Worm (Caenorhabditis elegans) whole organism, young adult: ENCODE measurements around the gene Y45F10D.2.

Experiments
- C06A6.2 ChIP-seq: fragments of 200-800 bp; sonication (Bioruptor generic); conservative IDR thresholded peaks from 2 replicates; pipeline ENCODE4 v1.3.6; 2022; ENCODE audit warnings: missing genetic modification characterization, missing compliant biosample characterization
- D2030.7 ChIP-seq: fragments of 200-800 bp; sonication (Bioruptor generic); IDR thresholded peaks from 2 replicates; pipeline ENCODE4 v1.3.6; 2022; ENCODE audit warnings: missing genetic modification reagents, missing genetic modification characterization, missing compliant biosample characterization
- F23B12.7 ChIP-seq: sonication (generic microtip); optimal IDR thresholded peaks from 2 replicates; lab custom pipeline; 2017; ENCODE audit warnings: missing genetic modification characterization, mild to moderate bottlenecking, missing compliant biosample characterization, antibody characterized with exemption, moderate library complexity; ENCODE audit not compliant: insufficient read depth
- F37B4.10 ChIP-seq: fragments of 200-800 bp; sonication (Bioruptor generic); IDR thresholded peaks from 2 replicates; pipeline ENCODE4 v1.3.6; 2022; ENCODE audit warnings: missing genetic modification characterization, missing compliant biosample characterization
- F39B2.1 ChIP-seq: fragments of 200-800 bp; sonication (Bioruptor generic); IDR thresholded peaks from 2 replicates; pipeline ENCODE4 v1.3.6; 2022; ENCODE audit warnings: missing genetic modification reagents, missing genetic modification characterization, missing compliant biosample characterization
- F55B11.4 ChIP-seq: sonication (generic microtip); optimal IDR thresholded peaks from 2 replicates; lab custom pipeline; 2016; ENCODE audit warnings: missing compliant biosample characterization, missing genetic modification characterization, borderline replicate concordance; ENCODE audit not compliant: insufficient read depth
- K11D2.4 ChIP-seq: fragments of 200-800 bp; sonication (Bioruptor generic); IDR thresholded peaks from 2 replicates; pipeline ENCODE4 v1.3.6; 2022; ENCODE audit warnings: missing genetic modification reagents, missing genetic modification characterization, missing compliant biosample characterization
- K12H6.12 ChIP-seq: fragments of 200-800 bp; sonication (Bioruptor generic); optimal IDR thresholded peaks from 2 replicates; lab custom pipeline; 2018; ENCODE audit warnings: mild to moderate bottlenecking, missing genetic modification characterization, missing compliant biosample characterization
- T26A5.8 ChIP-seq: sonication (generic microtip); optimal IDR thresholded peaks from 2 replicates; lab custom pipeline; 2016; ENCODE audit warnings: missing genetic modification characterization, missing compliant biosample characterization
- Y53F4B.3 ChIP-seq: fragments of 200-800 bp; sonication (Bioruptor generic); IDR thresholded peaks from 2 replicates; pipeline ENCODE4 v1.3.6; 2022; ENCODE audit warnings: missing genetic modification reagents, missing genetic modification characterization, missing compliant biosample characterization
- Y53G8AR.9 ChIP-seq: fragments of 200-800 bp; sonication (Bioruptor generic); conservative IDR thresholded peaks from 2 replicates; pipeline ENCODE4 v1.3.6; 2022; ENCODE audit warnings: missing genetic modification reagents, missing genetic modification characterization, missing compliant biosample characterization
- Y79H2A.3 ChIP-seq: fragments of 200-800 bp; sonication (Bioruptor generic); conservative IDR thresholded peaks from 2 replicates; pipeline ENCODE4 v1.3.6; 2022; ENCODE audit warnings: missing genetic modification reagents, missing genetic modification characterization, missing compliant biosample characterization
- Y95B8A.8 ChIP-seq: fragments of 200-800 bp; sonication (Bioruptor generic); IDR thresholded peaks from 2 replicates; pipeline ENCODE4 v1.3.6; 2022; ENCODE audit warnings: missing genetic modification reagents, missing genetic modification characterization, missing compliant biosample characterization
- akir-1 ChIP-seq: fragments of 200-800 bp; sonication (Bioruptor generic); optimal IDR thresholded peaks from 2 replicates; lab custom pipeline; 2018; ENCODE audit warnings: mild to moderate bottlenecking, missing genetic modification characterization, moderate library complexity, missing compliant biosample characterization
- attf-6 ChIP-seq: fragments of 200-800 bp; sonication (Bioruptor generic); IDR thresholded peaks from 2 replicates; pipeline ENCODE4 v1.3.6; 2022; ENCODE audit warnings: missing genetic modification reagents, missing genetic modification characterization, missing compliant biosample characterization
- ccch-3 ChIP-seq: fragments of 200-800 bp; sonication (Bioruptor generic); optimal IDR thresholded peaks from 2 replicates; lab custom pipeline; 2018; ENCODE audit warnings: mild to moderate bottlenecking, missing genetic modification characterization, missing compliant biosample characterization
- cebp-2 ChIP-seq: fragments of 200-800 bp; sonication (Bioruptor generic); IDR thresholded peaks from 2 replicates; pipeline ENCODE4 v1.3.6; 2022; ENCODE audit warnings: missing genetic modification characterization, missing compliant biosample characterization
- ceh-40 ChIP-seq: fragments of 200-800 bp; sonication (Bioruptor generic); IDR thresholded peaks from 2 replicates; pipeline ENCODE4 v1.3.6; 2022; ENCODE audit warnings: missing genetic modification characterization, missing compliant biosample characterization
- ceh-58 ChIP-seq: fragments of 200-800 bp; sonication (Bioruptor generic); IDR thresholded peaks from 2 replicates; pipeline ENCODE4 v1.3.6; 2022; ENCODE audit warnings: missing genetic modification characterization, missing compliant biosample characterization
- ceh-91 ChIP-seq: fragments of 200-800 bp; sonication (Bioruptor generic); IDR thresholded peaks from 2 replicates; pipeline ENCODE4 v1.3.6; 2022; ENCODE audit warnings: missing genetic modification reagents, missing genetic modification characterization, missing compliant biosample characterization
- dpff-1 ChIP-seq: sonication (generic microtip); optimal IDR thresholded peaks from 2 replicates; lab custom pipeline; 2017; ENCODE audit warnings: mild to moderate bottlenecking, missing genetic modification characterization, missing compliant biosample characterization
- dpl-1 ChIP-seq: fragments of 150-350 bp; optimal IDR thresholded peaks from 2 replicates; lab custom pipeline; 2014; ENCODE audit warnings: missing biosample characterization, missing genetic modification reagents, missing genetic modification characterization
- efl-1 ChIP-seq: fragments of 150-350 bp; optimal IDR thresholded peaks from 2 replicates; lab custom pipeline; 2014; ENCODE audit warnings: missing biosample characterization, missing genetic modification reagents, missing genetic modification characterization
- ekl-4 ChIP-seq: fragments of 200-800 bp; sonication (Bioruptor generic); IDR thresholded peaks from 2 replicates; pipeline ENCODE4 v1.3.6; 2022; ENCODE audit warnings: missing genetic modification reagents, missing genetic modification characterization, missing compliant biosample characterization
- hlh-26 ChIP-seq: fragments of 200-800 bp; sonication (Bioruptor generic); conservative IDR thresholded peaks from 2 replicates; pipeline ENCODE4 v1.3.6; 2022; ENCODE audit warnings: missing genetic modification reagents, missing genetic modification characterization, missing compliant biosample characterization
- lin-40 ChIP-seq: sonication (generic microtip); optimal IDR thresholded peaks from 2 replicates; lab custom pipeline; 2016; ENCODE audit warnings: missing genetic modification characterization, mild to moderate bottlenecking, missing compliant biosample characterization, missing genotype, missing genetic modification reagents
- lsy-27 ChIP-seq: sonication (generic microtip); optimal IDR thresholded peaks from 2 replicates; lab custom pipeline; 2017; ENCODE audit warnings: missing genetic modification characterization, mild to moderate bottlenecking, missing compliant biosample characterization, antibody characterized with exemption, missing genotype, borderline replicate concordance; ENCODE audit not compliant: insufficient read depth
- madf-8 ChIP-seq: fragments of 200-800 bp; sonication (Bioruptor generic); conservative IDR thresholded peaks from 2 replicates; pipeline ENCODE4 v1.3.6; 2022; ENCODE audit warnings: missing genetic modification reagents, missing genetic modification characterization, missing compliant biosample characterization
- mel-28 ChIP-seq: sonication (generic microtip); optimal IDR thresholded peaks from 2 replicates; lab custom pipeline; 2016; ENCODE audit warnings: borderline replicate concordance, mild to moderate bottlenecking, missing genetic modification characterization, missing compliant biosample characterization
- mes-4 ChIP-seq: sonication (generic microtip); optimal IDR thresholded peaks from 2 replicates; lab custom pipeline; 2016; ENCODE audit warnings: missing genotype, missing genetic modification characterization, missing compliant biosample characterization
- nhr-120 ChIP-seq: fragments of 200-800 bp; sonication (Bioruptor generic); IDR thresholded peaks from 2 replicates; pipeline ENCODE4 v1.3.6; 2022; ENCODE audit warnings: missing genetic modification characterization, missing compliant biosample characterization
- rpc-1 ChIP-seq, 2 experiments: fragments of 150-350 bp in 1 of 2; sonication (generic microtip) in 1 of 2; optimal IDR thresholded peaks; 2 replicates each; lab custom pipeline; 2014 to 2018; ENCODE audit warnings: missing biosample characterization in 1 of 2, missing genetic modification characterization in 1 of 2, missing genetic modification reagents in 1 of 2, missing genotype in 1 of 2
- sea-2 ChIP-seq: fragments of 200-800 bp; sonication (Bioruptor generic); IDR thresholded peaks from 2 replicates; pipeline ENCODE4 v1.3.6; 2022; ENCODE audit warnings: missing genetic modification characterization, missing compliant biosample characterization
- snpc-1.3 ChIP-seq: sonication (generic microtip); optimal IDR thresholded peaks from 2 replicates; lab custom pipeline; 2017; ENCODE audit warnings: missing genetic modification characterization, mild to moderate bottlenecking, missing compliant biosample characterization, antibody characterized with exemption, moderate library complexity, missing genotype, missing genetic modification reagents; ENCODE audit not compliant: insufficient read depth
- snpc-3.4 ChIP-seq: sonication (generic microtip); optimal IDR thresholded peaks from 2 replicates; lab custom pipeline; 2017; ENCODE audit warnings: missing genetic modification characterization, mild to moderate bottlenecking, missing compliant biosample characterization, antibody characterized with exemption, moderate library complexity, missing genotype, missing genetic modification reagents
- unc-62 ChIP-seq: fragments of 150-350 bp; optimal IDR thresholded peaks from 2 replicates; lab custom pipeline; 2014; ENCODE audit warnings: missing biosample characterization, missing genetic modification reagents, missing genetic modification characterization
- xnd-1 ChIP-seq: sonication (generic microtip); optimal IDR thresholded peaks from 2 replicates; lab custom pipeline; 2016; ENCODE audit warnings: missing genotype, missing genetic modification reagents, missing genetic modification characterization, missing compliant biosample characterization
- zim-3 ChIP-seq: sonication (generic microtip); optimal IDR thresholded peaks from 2 replicates; lab custom pipeline; 2017; ENCODE audit warnings: mild to moderate bottlenecking, missing genetic modification characterization, moderate library complexity, missing compliant biosample characterization
- ztf-22 ChIP-seq: fragments of 200-800 bp; sonication (Bioruptor generic); optimal IDR thresholded peaks from 2 replicates; lab custom pipeline; 2018; ENCODE audit warnings: mild to moderate bottlenecking, missing genetic modification characterization, moderate library complexity, missing compliant biosample characterization
- ztf-28 ChIP-seq: fragments of 200-800 bp; sonication (Bioruptor generic); IDR thresholded peaks from 2 replicates; pipeline ENCODE4 v1.3.6; 2022; ENCODE audit warnings: missing genetic modification reagents, missing genetic modification characterization, missing compliant biosample characterization

Gene Y45F10D.2

DNA sequence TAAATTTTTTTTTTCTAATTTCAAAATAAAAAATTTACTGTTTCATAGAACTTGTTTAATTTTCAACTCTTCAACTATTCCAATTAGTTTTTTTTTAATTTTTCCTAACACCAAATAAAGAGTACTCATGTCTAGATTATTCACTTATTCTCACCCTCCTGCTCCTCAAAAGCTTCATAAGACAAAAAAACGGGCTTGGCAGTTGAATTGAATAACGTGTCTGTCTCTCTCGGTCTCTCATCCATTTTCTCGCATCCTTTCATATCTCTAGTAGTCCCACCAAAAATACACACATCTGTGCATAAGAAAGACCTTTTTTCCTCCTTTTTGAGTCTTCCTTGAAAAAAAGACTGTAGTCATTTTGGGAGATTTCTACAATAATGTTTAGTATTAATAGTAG lies 11.0 kb downstream of the Y45F10D.2 start:
- TF ChIP-seq ceh-91 (GFP tag; lab: Robert Waterston, UW) (no peak), K11D2.4 (GFP tag; lab: Robert Waterston, UW) (no peak), nhr-120 (GFP tag; lab: Robert Waterston, UW) (no peak), snpc-1.3 (tag; lab: Kevin White, UChicago) (no peak), F37B4.10 (GFP tag; lab: Robert Waterston, UW) (no peak), snpc-3.4 (tag; lab: Kevin White, UChicago) (no peak), T26A5.8 (tag; lab: Kevin White, UChicago) (no peak), ceh-40 (GFP tag; lab: Robert Waterston, UW) (no peak), akir-1 (GFP tag; lab: Kevin White, UChicago) (no peak), rpc-1 (optimal IDR thresholded peaks at IDR 0.05; lab: Kevin White, UChicago) (no peak), rpc-1 (tag; optimal IDR thresholded peaks at IDR 0.05; lab: Kevin White, UChicago) (no peak), dpl-1 (GFP tag; lab: Kevin White, UChicago) (no peak), ekl-4 (GFP tag; lab: Robert Waterston, UW) (no peak), F55B11.4 (tag; lab: Kevin White, UChicago) (no peak)

DNA sequence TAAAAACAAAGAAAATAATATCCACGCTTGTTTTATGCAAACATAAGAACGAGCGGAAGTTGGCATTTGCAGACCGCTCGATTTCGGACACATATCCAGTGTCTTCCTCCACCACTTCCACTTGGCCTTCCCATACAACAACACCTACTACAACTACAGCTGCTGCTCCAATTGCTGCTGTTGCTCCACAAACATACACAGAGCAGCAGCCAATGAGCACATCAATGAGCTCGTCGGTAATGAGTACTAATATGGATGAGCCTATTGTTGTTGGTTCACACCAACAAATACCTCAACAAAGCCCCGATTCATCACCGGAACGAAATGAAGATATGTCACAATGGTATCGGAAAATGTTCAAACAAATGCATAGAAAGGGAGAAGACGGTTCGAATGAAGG lies 18.9 kb downstream of the Y45F10D.2 start:
- no peak for TF ChIP-seq xnd-1 (tag; lab: Kevin White, UChicago)
- TF ChIP-seq dpff-1 (tag; lab: Kevin White, UChicago): no peak
- no peak for TF ChIP-seq F39B2.1 (GFP tag; lab: Robert Waterston, UW)
- no peak for TF ChIP-seq Y53F4B.3 (GFP tag; lab: Robert Waterston, UW)

DNA sequence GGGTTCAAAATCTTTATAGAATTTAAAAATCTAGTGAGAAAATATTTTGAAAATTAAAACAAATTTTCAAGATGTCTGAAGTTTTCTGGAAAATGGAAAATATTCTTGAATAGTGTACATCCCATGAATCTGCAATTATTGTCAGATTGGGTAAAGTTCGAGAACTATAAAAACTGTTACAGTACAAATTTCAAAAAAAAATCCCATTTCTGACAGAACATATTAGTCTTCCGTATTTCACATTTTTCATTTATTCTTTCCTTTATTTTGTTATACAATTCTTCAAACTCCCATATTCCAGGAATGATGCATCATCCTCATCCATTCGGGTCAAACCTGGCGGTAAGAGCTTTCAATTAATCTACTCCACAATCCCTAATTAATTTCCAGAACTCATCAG lies 24.4 kb downstream of the Y45F10D.2 start, which contains the start of gene sorb-1:
TSS of gene sorb-1 (plus strand) at position 301 of the 400 bp plus-strand sequence.
- TF ChIP-seq attf-6 (GFP tag; lab: Robert Waterston, UW) (no peak), zim-3 (tag; lab: Kevin White, UChicago) (no peak), Y79H2A.3 (GFP tag; lab: Robert Waterston, UW) (no peak), madf-8 (GFP tag; lab: Robert Waterston, UW) (no peak), nhr-120 (GFP tag; lab: Robert Waterston, UW) (no peak), hlh-26 (GFP tag; lab: Robert Waterston, UW) (no peak), ccch-3 (no peak)

DNA sequence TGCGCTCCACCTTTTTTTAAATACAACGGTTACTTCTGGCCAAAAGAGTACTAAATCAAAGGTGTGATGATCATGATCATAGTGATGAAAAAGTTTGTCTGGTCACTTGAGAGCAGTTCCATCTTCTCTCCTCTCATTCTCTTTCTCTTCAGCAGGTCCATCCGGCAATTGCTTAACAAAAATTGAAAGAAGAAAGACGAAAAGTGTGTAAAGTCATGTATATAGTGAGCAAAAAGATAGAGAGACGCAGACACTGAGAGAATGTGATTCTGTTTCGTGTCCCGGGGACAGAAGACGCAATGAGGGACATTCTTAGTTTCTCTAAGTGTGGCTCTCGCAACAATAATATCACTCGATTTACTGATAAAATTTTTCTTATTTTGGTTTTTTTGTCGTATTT lies 25.7 kb downstream of the Y45F10D.2 start:
- TF ChIP-seq sea-2 (GFP tag; lab: Robert Waterston, UW) (no peak), K12H6.12 (no peak), mes-4 (tag; lab: Kevin White, UChicago) (no peak), ztf-22 (GFP tag; lab: Kevin White, UChicago) (no peak), D2030.7 (GFP tag; lab: Robert Waterston, UW) (no peak), ceh-58 (GFP tag; lab: Robert Waterston, UW) (no peak), lsy-27 (no peak), efl-1 (GFP tag; lab: Kevin White, UChicago) (no peak), ztf-28 (GFP tag; lab: Robert Waterston, UW) (no peak), Y53F4B.3 (GFP tag; lab: Robert Waterston, UW) (no peak), xnd-1 (tag; lab: Kevin White, UChicago) (no peak), Y95B8A.8 (GFP tag; lab: Robert Waterston, UW) (no peak), unc-62 (GFP tag; lab: Kevin White, UChicago) (no peak), Y53G8AR.9 (GFP tag; lab: Robert Waterston, UW) (no peak), F23B12.7 (tag; lab: Kevin White, UChicago) (no peak), C06A6.2 (GFP tag; lab: Robert Waterston, UW) (no peak), mel-28 (tag; lab: Kevin White, UChicago) (no peak), lin-40 (tag; lab: Kevin White, UChicago) (no peak), cebp-2 (GFP tag; lab: Robert Waterston, UW) (no peak)
